Worm (Caenorhabditis elegans) whole organism, L3 larva: Measurements from ENCODE around the gene ins-9.

Experiments used
- ZK546.5 ChIP-seq: sonication (generic microtip); optimal IDR thresholded peaks from 2 replicates; lab custom pipeline; 2017; ENCODE audit warnings: missing biosample characterization, missing genetic modification characterization
- ceh-82 ChIP-seq: fragments of 150-350 bp; optimal IDR thresholded peaks from 2 replicates; lab custom pipeline; 2014; ENCODE audit warnings: missing biosample characterization, missing genetic modification characterization
- egl-5 ChIP-seq: fragments of 150-350 bp; optimal IDR thresholded peaks from 2 replicates; lab custom pipeline; 2017; ENCODE audit warnings: missing biosample characterization, missing genetic modification reagents, missing genetic modification characterization, inconsistent platforms
- fkh-2 ChIP-seq: fragments of 150-350 bp; optimal IDR thresholded peaks from 2 replicates; lab custom pipeline; 2014; ENCODE audit warnings: missing biosample characterization, missing genetic modification reagents, missing genetic modification characterization
- nhr-11 ChIP-seq: fragments of 150-350 bp; optimal IDR thresholded peaks from 2 replicates; lab custom pipeline; 2014; ENCODE audit warnings: missing biosample characterization, missing genetic modification characterization
- nhr-12 ChIP-seq: fragments of 150-350 bp; optimal IDR thresholded peaks from 2 replicates; lab custom pipeline; 2014; ENCODE audit warnings: missing biosample characterization, missing genetic modification characterization
- nhr-237 ChIP-seq: fragments of 150-350 bp; optimal IDR thresholded peaks from 2 replicates; lab custom pipeline; 2014; ENCODE audit warnings: missing biosample characterization, missing genetic modification characterization
- pha-4 ChIP-seq: fragments of 150-350 bp; optimal IDR thresholded peaks from 2 replicates; lab custom pipeline; 2014; ENCODE audit warnings: missing biosample characterization, missing genetic modification reagents, missing genetic modification characterization
- unc-62 ChIP-seq: fragments of 150-350 bp; sonication (generic microtip); optimal IDR thresholded peaks from 4 replicates; lab custom pipeline; 2014; ENCODE audit warnings: missing biosample characterization, missing genetic modification reagents, missing genetic modification characterization
- ztf-11 ChIP-seq: fragments of 150-350 bp; optimal IDR thresholded peaks from 2 replicates; lab custom pipeline; 2014; ENCODE audit warnings: missing biosample characterization, missing genetic modification characterization
- ztf-4 ChIP-seq: fragments of 150-350 bp; optimal IDR thresholded peaks from 2 replicates; lab custom pipeline; 2014; ENCODE audit warnings: missing biosample characterization, missing genetic modification characterization

DNA sequence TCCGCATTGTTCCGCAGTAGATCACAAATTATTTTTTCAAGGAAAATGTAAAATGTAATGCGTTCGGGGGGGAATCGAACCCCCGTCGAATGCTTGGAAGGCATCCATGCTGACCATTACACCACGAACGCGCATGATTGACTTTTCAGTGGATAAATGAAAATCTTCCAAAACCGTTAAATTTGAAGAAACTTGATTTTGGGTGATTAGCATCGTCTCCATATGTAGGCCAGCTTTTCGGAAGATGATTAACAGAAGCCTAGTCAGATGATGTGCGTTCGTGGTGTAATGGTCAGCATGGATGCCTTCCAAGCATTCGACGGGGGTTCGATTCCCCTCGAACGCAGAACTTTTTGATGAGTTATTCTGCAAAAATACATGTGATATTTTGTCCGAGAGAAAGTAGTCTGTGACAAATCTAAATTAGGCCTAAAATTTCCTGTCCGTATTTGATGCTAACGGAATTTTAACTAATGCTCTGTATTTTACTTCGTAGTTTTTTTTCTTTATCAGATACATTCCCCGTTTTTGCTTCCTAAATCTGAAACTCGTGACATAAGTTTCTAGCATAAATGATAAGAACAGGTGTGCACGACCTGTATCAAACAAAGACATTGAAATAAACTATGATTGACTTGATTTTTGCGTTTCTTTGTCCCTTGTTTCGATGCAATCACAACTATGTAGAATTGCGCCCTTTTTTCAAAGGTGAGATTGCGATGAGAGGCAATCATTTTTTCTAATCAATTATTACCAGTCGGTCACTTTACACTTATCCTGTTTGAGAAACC lies 19.8 kb downstream of the ins-9 start, which contains the start of gene C28G1.10:
- TF ChIP-seq ZK546.5 (no peak), pha-4 (peak; percentile 6), ceh-82 (tag; lab: Kevin White, UChicago) (no peak), nhr-12 (tag; lab: Kevin White, UChicago) (no peak), ztf-11 (tag; lab: Kevin White, UChicago) (no peak), egl-5 (tag; lab: Kevin White, UChicago) (no peak), unc-62 (GFP tag; lab: Kevin White, UChicago) (no peak), ztf-4 (tag; lab: Kevin White, UChicago) (no peak), nhr-11 (tag; lab: Kevin White, UChicago) (no peak), fkh-2 (no peak), nhr-237 (tag; lab: Kevin White, UChicago) (no peak)
